Fruit fly (Drosophila melanogaster) whole organism, wandering third instar larva: Measurements from ENCODE around the gene Spn28B.

Experiments
- Abd-B ChIP-seq: fragments of >200 bp; optimal IDR thresholded peaks from 2 replicates; lab custom pipeline; 2017; ENCODE audit warnings: missing biosample characterization, missing genetic modification characterization
- CG32264 ChIP-seq: fragments of 200-800 bp; sonication (Bioruptor generic); optimal IDR thresholded peaks from 2 replicates; lab custom pipeline; 2016; ENCODE audit warnings: missing biosample characterization, missing genetic modification characterization
- CG9705 ChIP-seq: fragments of 200-800 bp; sonication (Bioruptor generic); optimal IDR thresholded peaks from 2 replicates; lab custom pipeline; 2018; ENCODE audit warnings: missing biosample characterization, mild to moderate bottlenecking, missing genetic modification characterization
- CrebA ChIP-seq: fragments of 200-800 bp; sonication (Bioruptor generic); optimal IDR thresholded peaks from 2 replicates; lab custom pipeline; 2016; ENCODE audit warnings: missing biosample characterization, mild to moderate bottlenecking, missing genetic modification characterization, borderline replicate concordance
- Dif ChIP-seq: fragments of 200-275, 200-300 bp; sonication (Bioruptor generic); optimal IDR thresholded peaks from 2 replicates; lab custom pipeline; 2018; ENCODE audit warnings: missing biosample characterization, missing genetic modification characterization; ENCODE audit not compliant: partially characterized antibody
- GATAd ChIP-seq: sonication (Bioruptor generic); optimal IDR thresholded peaks from 2 replicates; lab custom pipeline; 2016; ENCODE audit warnings: missing biosample characterization, missing genetic modification characterization
- HLH106 ChIP-seq: fragments of 200-800 bp; optimal IDR thresholded peaks from 3 replicates; lab custom pipeline; 2019; ENCODE audit warnings: missing biosample characterization, mild to moderate bottlenecking, missing genetic modification characterization, moderate library complexity
- Hr78 ChIP-seq: fragments of >200 bp; optimal IDR thresholded peaks from 2 replicates; lab custom pipeline; 2017; ENCODE audit warnings: missing biosample characterization, missing genetic modification characterization
- Hr83 ChIP-seq: fragments of 200-300 bp; sonication (Bioruptor generic); optimal IDR thresholded peaks from 2 replicates; lab custom pipeline; 2016; ENCODE audit warnings: missing biosample characterization, mild to moderate bottlenecking, missing genetic modification characterization, moderate library complexity; ENCODE audit not compliant: poor library complexity, severe bottlenecking
- Jra ChIP-seq: sonication (Bioruptor generic); optimal IDR thresholded peaks from 2 replicates; lab custom pipeline; 2016; ENCODE audit warnings: missing biosample characterization, missing genetic modification characterization
- N ChIP-seq: fragments of >200 bp; optimal IDR thresholded peaks from 2 replicates; lab custom pipeline; 2018; ENCODE audit warnings: missing biosample characterization, missing external identifiers, missing genetic modification characterization
- OdsH ChIP-seq: fragments of 200-800 bp; sonication (Bioruptor generic); optimal IDR thresholded peaks from 2 replicates; lab custom pipeline; 2016; ENCODE audit warnings: missing biosample characterization, mild to moderate bottlenecking, missing genetic modification characterization
- Sp1 ChIP-seq: fragments of 200-800 bp; sonication (Bioruptor generic); optimal IDR thresholded peaks from 3 replicates; lab custom pipeline; 2019; ENCODE audit warnings: missing biosample characterization, mild to moderate bottlenecking, missing genetic modification characterization, moderate library complexity
- Vsx2 ChIP-seq: fragments of 200-300, 225-300 bp; sonication (Bioruptor generic); optimal IDR thresholded peaks from 2 replicates; lab custom pipeline; 2018; ENCODE audit warnings: missing biosample characterization, missing genetic modification characterization; ENCODE audit not compliant: partially characterized antibody
- br ChIP-seq: fragments of 200-800 bp; sonication (Bioruptor generic); optimal IDR thresholded peaks from 2 replicates; lab custom pipeline; 2016; ENCODE audit warnings: missing biosample characterization, missing genetic modification characterization
- brk ChIP-seq: fragments of 200-800 bp; sonication (Bioruptor generic); optimal IDR thresholded peaks from 2 replicates; lab custom pipeline; 2016; ENCODE audit warnings: missing biosample characterization, mild to moderate bottlenecking, missing genetic modification characterization
- dl ChIP-seq, 2 experiments: fragments of 175-275, 200-275 bp in 1 of 2; fragments of 200-275 bp in 1 of 2; sonication (Bioruptor generic); optimal IDR thresholded peaks; lab custom pipeline; 2018; ENCODE audit warnings: mild to moderate bottlenecking in 2 of 2, missing biosample characterization in 2 of 2, missing genetic modification characterization in 2 of 2, moderate library complexity in 2 of 2; ENCODE audit not compliant: partially characterized antibody in 2 of 2, insufficient read depth in 1 of 2
- dmrt93B ChIP-seq: fragments of 200-800 bp; sonication (Bioruptor generic); optimal IDR thresholded peaks from 2 replicates; lab custom pipeline; 2018; ENCODE audit warnings: missing biosample characterization, mild to moderate bottlenecking, missing genetic modification characterization
- dsf ChIP-seq: sonication (Bioruptor generic); optimal IDR thresholded peaks from 2 replicates; lab custom pipeline; 2016; ENCODE audit warnings: missing biosample characterization, missing genetic modification characterization, borderline replicate concordance
- ey ChIP-seq: fragments of 200-800 bp; sonication (Bioruptor generic); optimal IDR thresholded peaks from 2 replicates; lab custom pipeline; 2016; ENCODE audit warnings: missing biosample characterization, missing genetic modification characterization
- foxo ChIP-seq, 2 experiments: fragments of 200-800 bp; sonication (Bioruptor generic); optimal IDR thresholded peaks; 2 replicates in 1 of 2; 3 replicates in 1 of 2; lab custom pipeline; 2016 to 2017; ENCODE audit warnings: missing biosample characterization in 2 of 2, missing genetic modification characterization in 2 of 2
- fru ChIP-seq: fragments of 200-800 bp; sonication (Bioruptor generic); optimal IDR thresholded peaks from 3 replicates; lab custom pipeline; 2016; ENCODE audit warnings: missing biosample characterization, mild to moderate bottlenecking, missing genetic modification characterization
- h ChIP-seq: fragments of 200-800 bp; sonication (Bioruptor generic); optimal IDR thresholded peaks from 3 replicates; lab custom pipeline; 2016; ENCODE audit warnings: missing biosample characterization, mild to moderate bottlenecking, missing genetic modification characterization
- jim ChIP-seq: fragments of 175-275, 200-325 bp; sonication (Bioruptor generic); optimal IDR thresholded peaks from 2 replicates; lab custom pipeline; 2016; ENCODE audit warnings: missing biosample characterization, mild to moderate bottlenecking, missing genetic modification characterization
- lola ChIP-seq: fragments of >200 bp; optimal IDR thresholded peaks from 2 replicates; lab custom pipeline; 2017; ENCODE audit warnings: missing biosample characterization, missing genetic modification characterization
- pan ChIP-seq: fragments of >200 bp; optimal IDR thresholded peaks from 2 replicates; lab custom pipeline; 2017
- psq ChIP-seq: fragments of 200-800 bp; sonication (Bioruptor generic); optimal IDR thresholded peaks from 3 replicates; lab custom pipeline; 2017; ENCODE audit warnings: missing biosample characterization, mild to moderate bottlenecking, missing genetic modification characterization, moderate library complexity
- rgr ChIP-seq: fragments of 200-800 bp; sonication (Bioruptor generic); optimal IDR thresholded peaks from 3 replicates; lab custom pipeline; 2016; ENCODE audit warnings: missing biosample characterization, mild to moderate bottlenecking, missing genetic modification characterization
- sage ChIP-seq: fragments of 200-800 bp; sonication (Bioruptor generic); optimal IDR thresholded peaks from 2 replicates; lab custom pipeline; 2016; ENCODE audit warnings: missing biosample characterization, mild to moderate bottlenecking, missing genetic modification characterization
- sv ChIP-seq: fragments of 200-800 bp; sonication (Bioruptor generic); optimal IDR thresholded peaks from 3 replicates; lab custom pipeline; 2016; ENCODE audit warnings: missing biosample characterization, missing genetic modification characterization
- tai ChIP-seq: sonication (Bioruptor generic); optimal IDR thresholded peaks from 2 replicates; lab custom pipeline; 2016; ENCODE audit warnings: missing biosample characterization, missing genetic modification characterization
- usp ChIP-seq: fragments of >200 bp; optimal IDR thresholded peaks from 2 replicates; lab custom pipeline; 2017; ENCODE audit warnings: missing biosample characterization, missing genetic modification characterization
- woc ChIP-seq: sonication (Bioruptor generic); optimal IDR thresholded peaks from 2 replicates; lab custom pipeline; 2016; ENCODE audit warnings: missing biosample characterization, mild to moderate bottlenecking, missing genetic modification characterization

Spn28B gene

dm6 chr2L:7562542-7562941 lies 19.2 kb upstream of the Spn28B start:
- TF ChIP-seq brk (no peak), CG32264 (GFP tag; lab: Kevin White, UChicago) (no peak), woc (GFP tag; lab: Kevin White, UChicago) (no peak), Hr83 (GFP tag; lab: Kevin White, UChicago) (no peak), Sp1 (GFP tag; lab: Kevin White, UChicago) (no peak), pan (lab: Kevin White, UChicago) (no peak), CrebA (GFP tag; lab: Kevin White, UChicago) (no peak), OdsH (GFP tag; lab: Kevin White, UChicago) (no peak), foxo (GFP tag; optimal IDR thresholded peaks at IDR 0.05; lab: Kevin White, UChicago) (no peak), h (GFP tag; lab: Kevin White, UChicago) (no peak), jim (GFP tag; lab: Kevin White, UChicago) (no peak), sage (GFP tag; lab: Kevin White, UChicago) (no peak), CG9705 (GFP tag; lab: Kevin White, UChicago) (no peak), fru (GFP tag; lab: Kevin White, UChicago) (no peak), GATAd (no peak), Dif (GFP tag; lab: Kevin White, UChicago) (no peak), Jra (no peak), dmrt93B (GFP tag; lab: Kevin White, UChicago) (no peak), Hr78 (GFP tag; lab: Kevin White, UChicago) (no peak), br (GFP tag; lab: Kevin White, UChicago) (no peak)

- TF ChIP-seq OdsH (GFP tag; lab: Kevin White, UChicago) (peak; percentile 19), psq (peak; percentile 18), tai (no peak), N (GFP tag; lab: Kevin White, UChicago) (no peak), pan (lab: Kevin White, UChicago) (no peak), Sp1 (GFP tag; lab: Kevin White, UChicago) (no peak), usp (GFP tag; lab: Kevin White, UChicago) (no peak), h (GFP tag; lab: Kevin White, UChicago) (peak; percentile 38), ey (GFP tag; lab: Kevin White, UChicago) (peak; percentile 3), rgr (GFP tag; lab: Kevin White, UChicago) (peak; percentile 2), brk (no peak), sv (peak; percentile 75), lola (no peak), dmrt93B (GFP tag; lab: Kevin White, UChicago) (no peak), br (GFP tag; lab: Kevin White, UChicago) (no peak), foxo (GFP tag; optimal IDR thresholded peaks at IDR 0.05; lab: Kevin White, UChicago) (peak in 1 of 2 experiments; percentile 33), Dif (GFP tag; lab: Kevin White, UChicago) (no peak), dsf (GFP tag; lab: Kevin White, UChicago) (no peak), Abd-B (GFP tag; lab: Kevin White, UChicago) (no peak), woc (GFP tag; lab: Kevin White, UChicago) (no peak), sage (GFP tag; lab: Kevin White, UChicago) (no peak), jim (GFP tag; lab: Kevin White, UChicago) (no peak), HLH106 (tag; lab: Kevin White, UChicago) (no peak), fru (GFP tag; lab: Kevin White, UChicago) (peak; percentile 14), Jra (no peak)
- TF ChIP-seq, all 38 proteins: peak for 8
Measured at dm6 chr2L:7564856-7565255, 16.9 kb upstream of the Spn28B start.

dm6 chr2L:7566627-7567026 lies 15.1 kb upstream of the Spn28B start:
- TF ChIP-seq GATAd (no peak), CG9705 (GFP tag; lab: Kevin White, UChicago) (no peak), Hr83 (GFP tag; lab: Kevin White, UChicago) (no peak), ey (GFP tag; lab: Kevin White, UChicago) (no peak), sage (GFP tag; lab: Kevin White, UChicago) (no peak), dl (GFP tag; optimal IDR thresholded peaks at IDR 0.05; lab: Kevin White, UChicago; ENCODE audit: insufficient read depth in 1 of 2, partially characterized antibody in 2 of 2) (no peak), br (GFP tag; lab: Kevin White, UChicago) (no peak)

- TF ChIP-seq Vsx2: no peak
- TF ChIP-seq brk: no peak
- TF ChIP-seq h (GFP tag; lab: Kevin White, UChicago): no peak
Measured at dm6 chr2L:7570529-7570928, 11.2 kb upstream of the Spn28B start.
